Worm (Caenorhabditis elegans) whole organism, L1 larva: ENCODE measurements around the gene F21C10.11.

Source experiments
- dpl-1 ChIP-seq, 3 experiments: fragments of 150-350 bp in 2 of 3; sonication (generic microtip) in 1 of 3; optimal IDR thresholded peaks; 2 replicates each; lab custom pipeline; 2014 to 2017; ENCODE audit warnings: missing biosample characterization in 3 of 3, missing genetic modification characterization in 3 of 3, missing genetic modification reagents in 3 of 3
- hlh-17 ChIP-seq: fragments of 200-800 bp; sonication (Bioruptor generic); optimal IDR thresholded peaks from 2 replicates; lab custom pipeline; 2018; ENCODE audit warnings: missing genetic modification characterization, mild to moderate bottlenecking, missing compliant biosample characterization, moderate library complexity, borderline replicate concordance
- lsy-2 ChIP-seq, 2 experiments: fragments of 150-350 bp; optimal IDR thresholded peaks; 2 replicates each; lab custom pipeline; 2014; ENCODE audit warnings: missing biosample characterization in 2 of 2, missing genetic modification characterization in 2 of 2
- nhr-76 ChIP-seq: sonication (generic microtip); optimal IDR thresholded peaks from 2 replicates; lab custom pipeline; 2017; ENCODE audit warnings: missing biosample characterization, missing genetic modification characterization
- ztf-4 ChIP-seq: fragments of 150-350 bp; optimal IDR thresholded peaks from 2 replicates; lab custom pipeline; 2014; ENCODE audit warnings: missing biosample characterization, missing genetic modification characterization

ce11 chrV:9095613-9096317, 27.5 kb upstream of the F21C10.11 start, which contains the start of gene F21C10.10:
- no peak for TF ChIP-seq nhr-76 (tag; lab: Kevin White, UChicago)
- TF ChIP-seq hlh-17 (GFP tag; lab: Kevin White, UChicago): no peak
- peak; percentile 4 to 55 (median 46) for TF ChIP-seq dpl-1 (GFP tag; optimal IDR thresholded peaks at IDR 0.05; lab: Kevin White, UChicago)
- peak; percentile 70 to 74 for TF ChIP-seq lsy-2 (tag; optimal IDR thresholded peaks at IDR 0.05; lab: Kevin White, UChicago)
- TF ChIP-seq ztf-4 (tag; lab: Kevin White, UChicago): peak; percentile 65
